Fruit fly (Drosophila melanogaster): Measurements from ENCODE around the gene CG2991.

Gene CG2991

dm6 chr2L:2878859-2879258 is 21.9 kb downstream of the CG2991 start, which contains the start of gene RabGGTb (continued):
- TF ChIP-seq Dip2 (GFP tag; IDR thresholded peaks at IDR 0.05) (no peak), eyg (GFP tag; optimal IDR thresholded peaks at IDR 0.05) (peak; percentile 13), oc (tag; optimal IDR thresholded peaks at IDR 0.05) (peak; percentile 49), CG11723 (GFP tag; optimal IDR thresholded peaks at IDR 0.05) (peak; percentile 24), gsb (GFP tag; IDR thresholded peaks at IDR 0.05) (peak; percentile 34), stwl (tag; optimal IDR thresholded peaks at IDR 0.05) (no peak), CG1647 (GFP tag; optimal IDR thresholded peaks at IDR 0.05) (peak; percentile 48), CG9817 (tag; optimal IDR thresholded peaks at IDR 0.05) (peak; percentile 27), nerfin-2 (GFP tag; IDR thresholded peaks at IDR 0.05; ENCODE audit: partially characterized antibody) (no peak), Dref (GFP tag; IDR thresholded peaks at IDR 0.05) (peak; percentile 41), seq (GFP tag; IDR thresholded peaks at IDR 0.05) (peak; percentile 81), CG11085 (GFP tag; IDR thresholded peaks at IDR 0.05) (peak; percentile 70), dati (GFP tag; IDR thresholded peaks at IDR 0.05) (0 out of 2 replicates have a peak, but pooled peaks have one; percentile 58), Sox100B (GFP tag; optimal IDR thresholded peaks at IDR 0.05) (no peak), tgo (GFP tag; IDR thresholded peaks at IDR 0.05) (peak; percentile 75), maf-S (GFP tag; optimal IDR thresholded peaks at IDR 0.05) (peak; percentile 25), sens (GFP tag) (peak; percentile 88), C15 (GFP tag; IDR thresholded peaks at IDR 0.05) (no peak), vvl (GFP tag; IDR thresholded peaks at IDR 0.05) (peak; percentile 82), insv (GFP tag; optimal IDR thresholded peaks at IDR 0.05) (no peak), cwo (GFP tag; optimal IDR thresholded peaks at IDR 0.05) (peak; percentile 27), HLH4C (GFP tag; IDR thresholded peaks at IDR 0.05; ENCODE audit: partially characterized antibody) (no peak), hkb (optimal IDR thresholded peaks at IDR 0.05) (no peak), hkb (GFP tag; IDR thresholded peaks at IDR 0.05) (peak; percentile 68), CG3995 (GFP tag; optimal IDR thresholded peaks at IDR 0.05) (peak; percentile 14), CG18619 (GFP tag; optimal IDR thresholded peaks at IDR 0.05) (peak; percentile 44), vfl (GFP tag; optimal IDR thresholded peaks at IDR 0.05) (no peak), ftz-f1 (GFP tag; optimal IDR thresholded peaks at IDR 0.05) (peak; percentile 34), Med (GFP tag) (peak; percentile 95), CG34224 (GFP tag; IDR thresholded peaks at IDR 0.05; ENCODE audit: partially characterized antibody) (peak; percentile 63), ase (GFP tag; IDR thresholded peaks at IDR 0.05) (peak; percentile 67; the same call in 2 of the 3 replicates), CG6654 (GFP tag; optimal IDR thresholded peaks at IDR 0.05) (no peak), tll (GFP tag; optimal IDR thresholded peaks at IDR 0.05) (no peak), Ptx1 (GFP tag; IDR thresholded peaks at IDR 0.05) (peak; percentile 79), al (GFP tag; IDR thresholded peaks at IDR 0.05) (peak; percentile 59), CG4282 (GFP tag; optimal IDR thresholded peaks at IDR 0.05) (no peak), Side (GFP tag; optimal IDR thresholded peaks at IDR 0.05) (peak; percentile 46), D (optimal IDR thresholded peaks at IDR 0.05) (no peak), D (GFP tag; optimal IDR thresholded peaks at IDR 0.05) (no peak), tin (GFP tag; optimal IDR thresholded peaks at IDR 0.05) (peak; percentile 39), CG9932 (GFP tag; IDR thresholded peaks at IDR 0.05) (peak; percentile 86), Pdp1 (GFP tag; optimal IDR thresholded peaks at IDR 0.05) (peak; percentile 50 to 59), jigr1 (GFP tag; IDR thresholded peaks at IDR 0.05) (no peak), dm (GFP tag; optimal IDR thresholded peaks at IDR 0.05) (peak; percentile 56), Rfx (GFP tag; IDR thresholded peaks at IDR 0.05) (peak; percentile 92), Dll (GFP tag; IDR thresholded peaks at IDR 0.05; ENCODE audit: partially characterized antibody) (peak; percentile 57; the same call in 1 of the 4 replicates), CG10654 (GFP tag; optimal IDR thresholded peaks at IDR 0.05) (no peak), HmgD (GFP tag; optimal IDR thresholded peaks at IDR 0.05) (no peak), esg (GFP tag; conservative IDR thresholded peaks at IDR 0.05) (peak; percentile 32; the same call in 1 of the 2 replicates), her (GFP tag; optimal IDR thresholded peaks at IDR 0.05) (peak; percentile 24), fd64A (GFP tag; optimal IDR thresholded peaks at IDR 0.05) (no peak), dpn (GFP tag; optimal IDR thresholded peaks at IDR 0.05) (peak; percentile 46 to 54)

Data from whole organism, embryonic.